Fruit fly (Drosophila melanogaster) whole organism, prepupa: ENCODE results near the gene CG34015.

Experiments
- Blimp-1 ChIP-seq: fragments of 200-800 bp; sonication (Bioruptor generic); optimal IDR thresholded peaks from 3 replicates; lab custom pipeline; 2017; ENCODE audit warnings: missing biosample characterization, missing genetic modification characterization, mild to moderate bottlenecking, moderate library complexity, missing genetic modification reagents
- CG10631 ChIP-seq: fragments of 200-800 bp; sonication (Bioruptor generic); optimal IDR thresholded peaks from 2 replicates; lab custom pipeline; 2016; ENCODE audit warnings: missing biosample characterization, missing genetic modification characterization
- CG10669 ChIP-seq: fragments of 200-800 bp; sonication (Bioruptor generic); optimal IDR thresholded peaks from 3 replicates; lab custom pipeline; 2018; ENCODE audit warnings: missing biosample characterization, mild to moderate bottlenecking, missing genetic modification characterization, moderate library complexity
- CG11294 ChIP-seq: fragments of 200-800 bp; sonication (Bioruptor generic); IDR thresholded peaks from 2 replicates; pipeline ENCODE4 v1.3.6; 2022; ENCODE audit warnings: missing biosample characterization, missing genetic modification characterization
- CG11762 ChIP-seq: fragments of 200-800 bp; sonication (Bioruptor generic); optimal IDR thresholded peaks from 3 replicates; lab custom pipeline; 2016; ENCODE audit warnings: missing biosample characterization, missing genetic modification characterization; ENCODE audit not compliant: insufficient read depth
- CG11902 ChIP-seq: fragments of 200-800 bp; sonication (Bioruptor generic); optimal IDR thresholded peaks from 3 replicates; lab custom pipeline; 2016; ENCODE audit warnings: missing biosample characterization, missing genetic modification characterization
- CG15336 ChIP-seq: fragments of 200-800 bp; sonication (Bioruptor generic); IDR thresholded peaks from 2 replicates; pipeline ENCODE4 v1.3.6; 2022; ENCODE audit warnings: missing biosample characterization, missing genetic modification characterization
- CG1621 ChIP-seq: fragments of 200-800 bp; sonication (Bioruptor generic); optimal IDR thresholded peaks from 3 replicates; lab custom pipeline; 2018; ENCODE audit warnings: missing biosample characterization, mild to moderate bottlenecking, missing genetic modification characterization
- CG16779 ChIP-seq: fragments of 200-800 bp; sonication (Bioruptor generic); optimal IDR thresholded peaks from 3 replicates; lab custom pipeline; 2017; ENCODE audit warnings: missing biosample characterization, mild to moderate bottlenecking, missing genetic modification characterization
- CG3032 ChIP-seq: fragments of 200-800 bp; optimal IDR thresholded peaks from 2 replicates; lab custom pipeline; 2019; ENCODE audit warnings: missing biosample characterization, mild to moderate bottlenecking, missing genetic modification characterization, moderate library complexity
- CG31627 ChIP-seq: fragments of 200-800 bp; sonication (Bioruptor generic); optimal IDR thresholded peaks from 3 replicates; lab custom pipeline; 2016; ENCODE audit warnings: missing biosample characterization, missing genetic modification characterization
- CG32006 ChIP-seq: fragments of 200-800 bp; sonication (Bioruptor generic); optimal IDR thresholded peaks from 3 replicates; lab custom pipeline; 2017; ENCODE audit warnings: missing biosample characterization, mild to moderate bottlenecking, missing genetic modification characterization
- CG34406 ChIP-seq: fragments of 200-800 bp; sonication (Bioruptor generic); optimal IDR thresholded peaks from 3 replicates; lab custom pipeline; 2016; ENCODE audit warnings: missing biosample characterization, missing genetic modification characterization
- CG3919 ChIP-seq: fragments of 200-800 bp; sonication (Bioruptor generic); optimal IDR thresholded peaks from 3 replicates; lab custom pipeline; 2016; ENCODE audit warnings: missing biosample characterization, missing genetic modification characterization
- CG4318 ChIP-seq: fragments of 200-800 bp; sonication (Bioruptor generic); optimal IDR thresholded peaks from 3 replicates; lab custom pipeline; 2017; ENCODE audit warnings: missing biosample characterization, mild to moderate bottlenecking, missing genetic modification characterization
- CG6163 ChIP-seq: fragments of 200-800 bp; sonication (Bioruptor generic); IDR thresholded peaks from 3 replicates; pipeline ENCODE4 v1.3.6; 2022; ENCODE audit warnings: missing biosample characterization, missing genetic modification characterization
- CG6276 ChIP-seq: fragments of 200-800 bp; sonication (Bioruptor generic); optimal IDR thresholded peaks from 2 replicates; lab custom pipeline; 2017; ENCODE audit warnings: missing biosample characterization, mild to moderate bottlenecking, missing genetic modification characterization
- CG6808 ChIP-seq: fragments of 200-800 bp; sonication (Bioruptor generic); optimal IDR thresholded peaks from 3 replicates; lab custom pipeline; 2017; ENCODE audit warnings: missing biosample characterization, missing genetic modification characterization, mild to moderate bottlenecking, moderate library complexity, missing genetic modification reagents
- CG6854 ChIP-seq: fragments of 200-800 bp; sonication (Bioruptor generic); optimal IDR thresholded peaks from 2 replicates; lab custom pipeline; 2017; ENCODE audit warnings: missing biosample characterization, mild to moderate bottlenecking, missing genetic modification characterization
- CG7368 ChIP-seq: fragments of 200-800 bp; sonication (Bioruptor generic); optimal IDR thresholded peaks from 3 replicates; lab custom pipeline; 2016; ENCODE audit warnings: missing biosample characterization, missing genetic modification characterization
- CG8119 ChIP-seq: fragments of 200-800 bp; sonication (Bioruptor generic); IDR thresholded peaks from 3 replicates; pipeline ENCODE4 v1.3.6; 2022; ENCODE audit warnings: missing biosample characterization, missing genetic modification characterization
- CG8632 ChIP-seq: fragments of 200-800 bp; sonication (Bioruptor generic); optimal IDR thresholded peaks from 3 replicates; lab custom pipeline; 2016; ENCODE audit warnings: missing biosample characterization, missing genetic modification characterization
- CG9139 ChIP-seq: fragments of 200-800 bp; sonication (Bioruptor generic); optimal IDR thresholded peaks from 3 replicates; lab custom pipeline; 2017; ENCODE audit warnings: missing biosample characterization, mild to moderate bottlenecking, missing genetic modification characterization
- Eip75B ChIP-seq: fragments of 200-800 bp; sonication (Bioruptor generic); optimal IDR thresholded peaks from 3 replicates; lab custom pipeline; 2016; ENCODE audit warnings: missing biosample characterization, missing genetic modification characterization
- Eip78C ChIP-seq: fragments of 200-800 bp; sonication (Bioruptor generic); peaks from one replicate; lab custom pipeline; 2016; ENCODE audit warnings: missing biosample characterization, missing genetic modification characterization
- Eip93F ChIP-seq: fragments of 200-800 bp; sonication (Bioruptor generic); optimal IDR thresholded peaks from 2 replicates; lab custom pipeline; 2016; ENCODE audit warnings: missing biosample characterization, mild to moderate bottlenecking, missing genetic modification characterization
- Ets96B ChIP-seq: fragments of 200-800 bp; optimal IDR thresholded peaks from 2 replicates; lab custom pipeline; 2019; ENCODE audit warnings: missing biosample characterization, mild to moderate bottlenecking, missing genetic modification characterization, moderate library complexity
- Gug ChIP-seq: fragments of 200-800 bp; sonication (Bioruptor generic); IDR thresholded peaks from 2 replicates; pipeline ENCODE4 v1.3.6; 2022; ENCODE audit warnings: missing biosample characterization, missing genetic modification characterization
- Hr38 ChIP-seq: sonication (Bioruptor generic); optimal IDR thresholded peaks from 2 replicates; lab custom pipeline; 2016; ENCODE audit warnings: missing biosample characterization, missing genetic modification characterization
- Hr39 ChIP-seq: fragments of 200-800 bp; sonication (Bioruptor generic); optimal IDR thresholded peaks from 2 replicates; lab custom pipeline; 2016; ENCODE audit warnings: missing biosample characterization, missing genetic modification characterization
- Hr4 ChIP-seq: fragments of 200-800 bp; sonication (Bioruptor generic); optimal IDR thresholded peaks from 3 replicates; lab custom pipeline; 2016; ENCODE audit warnings: missing biosample characterization, missing genetic modification characterization
- Lpt ChIP-seq: fragments of 200-800 bp; sonication (Bioruptor generic); optimal IDR thresholded peaks from 3 replicates; lab custom pipeline; 2016; ENCODE audit warnings: missing biosample characterization, missing genetic modification characterization
- Met ChIP-seq: fragments of 200-800 bp; sonication (Bioruptor generic); optimal IDR thresholded peaks from 3 replicates; lab custom pipeline; 2016; ENCODE audit warnings: missing biosample characterization, missing genetic modification characterization
- OdsH ChIP-seq: fragments of 200-800 bp; sonication (Bioruptor generic); optimal IDR thresholded peaks from 3 replicates; lab custom pipeline; 2016; ENCODE audit warnings: missing biosample characterization, missing genetic modification characterization
- Smox ChIP-seq: fragments of 200-800 bp; sonication (Bioruptor generic); optimal IDR thresholded peaks from 3 replicates; lab custom pipeline; 2016; ENCODE audit warnings: missing biosample characterization, missing genetic modification characterization
- Sox102F ChIP-seq: fragments of 200-800 bp; sonication (Bioruptor generic); optimal IDR thresholded peaks from 2 replicates; lab custom pipeline; 2016; ENCODE audit warnings: missing biosample characterization, mild to moderate bottlenecking, missing genetic modification characterization
- Sox15 ChIP-seq: fragments of 200-800 bp; sonication (Bioruptor generic); optimal IDR thresholded peaks from 3 replicates; lab custom pipeline; 2016; ENCODE audit warnings: missing biosample characterization, missing genetic modification characterization
- achi ChIP-seq: fragments of 200-800 bp; sonication (Bioruptor generic); optimal IDR thresholded peaks from 3 replicates; lab custom pipeline; 2016; ENCODE audit warnings: missing biosample characterization, missing genetic modification characterization
- acj6 ChIP-seq: fragments of 200-800 bp; sonication (Bioruptor generic); optimal IDR thresholded peaks from 3 replicates; lab custom pipeline; 2016; ENCODE audit warnings: missing biosample characterization, missing genetic modification characterization
- cyc ChIP-seq: fragments of 200-800 bp; sonication (Bioruptor generic); optimal IDR thresholded peaks from 3 replicates; lab custom pipeline; 2016; ENCODE audit warnings: missing biosample characterization, missing genetic modification characterization
- dac ChIP-seq: fragments of 200-800 bp; sonication (Bioruptor generic); optimal IDR thresholded peaks from 2 replicates; lab custom pipeline; 2017; ENCODE audit warnings: missing biosample characterization, mild to moderate bottlenecking, missing genetic modification characterization
- dsx ChIP-seq: fragments of 200-800 bp; optimal IDR thresholded peaks from 3 replicates; lab custom pipeline; 2019; ENCODE audit warnings: missing biosample characterization, mild to moderate bottlenecking, missing genetic modification characterization, moderate library complexity; ENCODE audit not compliant: poor library complexity, severe bottlenecking
- eg ChIP-seq: fragments of 200-800 bp; sonication (Bioruptor generic); IDR thresholded peaks from 3 replicates; pipeline ENCODE4 v1.3.6; 2022; ENCODE audit warnings: missing biosample characterization, missing genetic modification characterization
- fd59A ChIP-seq: fragments of 200-800 bp; sonication (Bioruptor generic); optimal IDR thresholded peaks from 2 replicates; lab custom pipeline; 2017; ENCODE audit warnings: missing biosample characterization, mild to moderate bottlenecking, missing genetic modification characterization, missing genetic modification reagents
- fd85E ChIP-seq: fragments of 200-800 bp; sonication (Bioruptor generic); optimal IDR thresholded peaks from 3 replicates; lab custom pipeline; 2016; ENCODE audit warnings: missing biosample characterization, missing genetic modification characterization
- fkh ChIP-seq: fragments of 200-800 bp; sonication (Bioruptor generic); optimal IDR thresholded peaks from 3 replicates; lab custom pipeline; 2017; ENCODE audit warnings: missing biosample characterization, mild to moderate bottlenecking, missing genetic modification characterization, moderate library complexity
- net ChIP-seq: fragments of 200-800 bp; sonication (Bioruptor generic); optimal IDR thresholded peaks from 3 replicates; lab custom pipeline; 2016; ENCODE audit warnings: missing biosample characterization, missing genetic modification characterization
- salr ChIP-seq, 2 experiments: fragments of 200-800 bp; sonication (Bioruptor generic); optimal IDR thresholded peaks; 3 replicates each; lab custom pipeline; 2016 to 2018; ENCODE audit warnings: missing biosample characterization in 2 of 2, missing genetic modification characterization in 2 of 2, mild to moderate bottlenecking in 1 of 2
- spab ChIP-seq: fragments of 200-800 bp; sonication (Bioruptor generic); optimal IDR thresholded peaks from 2 replicates; lab custom pipeline; 2017; ENCODE audit warnings: missing biosample characterization, mild to moderate bottlenecking, missing genetic modification characterization, missing genetic modification reagents
- ss ChIP-seq, 2 experiments: fragments of 200-800 bp; sonication (Bioruptor generic); optimal IDR thresholded peaks; 2 replicates in 1 of 2; 3 replicates in 1 of 2; lab custom pipeline; 2017 to 2018; ENCODE audit warnings: mild to moderate bottlenecking in 2 of 2, missing biosample characterization in 2 of 2, missing genetic modification characterization in 2 of 2, moderate library complexity in 1 of 2
- svp ChIP-seq: fragments of 200-800 bp; sonication (Bioruptor generic); peaks from one replicate; lab custom pipeline; 2016; ENCODE audit warnings: missing biosample characterization, missing genetic modification characterization
- topi ChIP-seq: fragments of 200-800 bp; sonication (Bioruptor generic); optimal IDR thresholded peaks from 3 replicates; lab custom pipeline; 2016; ENCODE audit warnings: missing biosample characterization, missing genetic modification characterization
- vri ChIP-seq: fragments of 200-800 bp; sonication (Bioruptor generic); optimal IDR thresholded peaks from 3 replicates; lab custom pipeline; 2016; ENCODE audit warnings: missing biosample characterization, mild to moderate bottlenecking, missing genetic modification characterization

CG34015 gene

dm6 chrX:16425145-16425544 lies 23.0 kb downstream of the CG34015 start:
- TF ChIP-seq CG11294 (GFP tag; lab: Robert Waterston, UW) (no peak), CG1621 (tag; lab: Kevin White, UChicago) (no peak), vri (no peak), CG11762 (GFP tag; lab: Kevin White, UChicago) (no peak), Sox102F (GFP tag; lab: Kevin White, UChicago) (no peak), CG10631 (GFP tag; lab: Kevin White, UChicago) (no peak), CG6808 (GFP tag; lab: Kevin White, UChicago) (no peak), CG8119 (no peak), dsx (no peak), fd59A (GFP tag; lab: Kevin White, UChicago) (no peak), ss (GFP tag; optimal IDR thresholded peaks at IDR 0.05; lab: Kevin White, UChicago) (peak; percentile 49 to 57), CG6276 (no peak), CG9139 (GFP tag; lab: Kevin White, UChicago) (peak; percentile 4), CG11902 (GFP tag; lab: Kevin White, UChicago) (no peak), Blimp-1 (GFP tag; lab: Kevin White, UChicago) (no peak), acj6 (GFP tag; lab: Kevin White, UChicago) (no peak), Ets96B (tag; lab: Kevin White, UChicago) (no peak), achi (no peak), CG10669 (GFP tag; lab: Kevin White, UChicago) (no peak), CG7368 (GFP tag; lab: Kevin White, UChicago) (no peak), CG6854 (GFP tag; lab: Kevin White, UChicago) (no peak), dac (GFP tag; lab: Kevin White, UChicago) (no peak), CG34406 (GFP tag; lab: Kevin White, UChicago) (no peak), fd85E (GFP tag; lab: Kevin White, UChicago) (no peak), Hr4 (GFP tag; lab: Kevin White, UChicago) (no peak), net (no peak), Met (GFP tag; lab: Kevin White, UChicago) (no peak), Eip78C (GFP tag; lab: Kevin White, UChicago) (peak; percentile 64), Hr38 (GFP tag; lab: Kevin White, UChicago) (no peak), Sox15 (GFP tag; lab: Kevin White, UChicago) (no peak), spab (GFP tag; lab: Kevin White, UChicago) (no peak), OdsH (no peak), CG8632 (GFP tag; lab: Kevin White, UChicago) (no peak), CG3919 (GFP tag; lab: Kevin White, UChicago) (no peak), Eip75B (no peak), fkh (GFP tag; lab: Kevin White, UChicago) (no peak), Smox (no peak), CG31627 (no peak), CG4318 (GFP tag; lab: Kevin White, UChicago) (no peak), topi (GFP tag; lab: Kevin White, UChicago) (no peak), CG32006 (GFP tag; lab: Kevin White, UChicago) (no peak), cyc (GFP tag; lab: Kevin White, UChicago) (no peak), CG15336 (GFP tag; lab: Robert Waterston, UW) (peak; percentile 22; the same call in 1 of the 2 replicates), CG6163 (GFP tag; lab: Robert Waterston, UW) (peak; percentile 45; the same call in 1 of the 3 replicates), svp (GFP tag; lab: Kevin White, UChicago) (peak; percentile 67), Hr39 (GFP tag; lab: Kevin White, UChicago) (no peak), Lpt (GFP tag; lab: Kevin White, UChicago) (peak; percentile 9), Gug (GFP tag; lab: Robert Waterston, UW) (no peak), CG3032 (tag; lab: Kevin White, UChicago) (no peak), Eip93F (GFP tag; lab: Kevin White, UChicago) (no peak), CG16779 (peak; percentile 20), salr (GFP tag; optimal IDR thresholded peaks at IDR 0.05; lab: Kevin White, UChicago) (no peak), eg (GFP tag; lab: Robert Waterston, UW) (no peak)
